Fruit fly (Drosophila melanogaster): ENCODE results near the gene CG6664.

Gene CG6664

dm6 chr3L:17007041-17007471 lies 8.9 kb downstream of the CG6664 start (continued):
- TF ChIP-seq CG8089 (GFP tag; optimal IDR thresholded peaks at IDR 0.05) (no peak), Oli (tag; optimal IDR thresholded peaks at IDR 0.05) (peak; percentile 17), CG33213 (GFP tag; optimal IDR thresholded peaks at IDR 0.05) (no peak), fru (optimal IDR thresholded peaks at IDR 0.05) (no peak), NfI (GFP tag; optimal IDR thresholded peaks at IDR 0.05) (peak; percentile 22), eve (GFP tag; optimal IDR thresholded peaks at IDR 0.05) (no peak), sob (GFP tag; IDR thresholded peaks at IDR 0.05) (0 out of 2 replicates have a peak, but pooled peaks have one; percentile 27), CG6654 (GFP tag; optimal IDR thresholded peaks at IDR 0.05) (no peak), CG1792 (GFP tag; optimal IDR thresholded peaks at IDR 0.05) (no peak), CG9437 (GFP tag; optimal IDR thresholded peaks at IDR 0.05) (peak; percentile 39), Asciz (GFP tag; optimal IDR thresholded peaks at IDR 0.05) (no peak), Dp (GFP tag; optimal IDR thresholded peaks at IDR 0.05) (no peak), NK7.1 (GFP tag; optimal IDR thresholded peaks at IDR 0.05) (no peak), CG16779 (GFP tag; IDR thresholded peaks at IDR 0.05) (no peak), tgo (GFP tag; IDR thresholded peaks at IDR 0.05) (peak; percentile 38; the same call in 1 of the 3 replicates), ase (GFP tag; IDR thresholded peaks at IDR 0.05) (no peak), Adf1 (GFP tag; IDR thresholded peaks at IDR 0.05) (peak; percentile 36; the same call in 1 of the 2 replicates), MESR4 (GFP tag; optimal IDR thresholded peaks at IDR 0.05) (no peak), D19A (tag; optimal IDR thresholded peaks at IDR 0.05) (peak; percentile 13), CG4424 (GFP tag; optimal IDR thresholded peaks at IDR 0.05) (no peak), ERR (GFP tag; optimal IDR thresholded peaks at IDR 0.05) (no peak), CG10462 (GFP tag; optimal IDR thresholded peaks at IDR 0.05) (no peak), zf30C (GFP tag; optimal IDR thresholded peaks at IDR 0.05) (no peak), btn (GFP tag; optimal IDR thresholded peaks at IDR 0.05) (no peak), ap (GFP tag; IDR thresholded peaks at IDR 0.05) (no peak), CG7987 (GFP tag; optimal IDR thresholded peaks at IDR 0.05) (no peak), sisA (GFP tag; IDR thresholded peaks at IDR 0.05) (0 out of 2 replicates have a peak, but pooled peaks have one; percentile 15), dan (GFP tag; IDR thresholded peaks at IDR 0.05) (no peak), Spps (tag; optimal IDR thresholded peaks at IDR 0.05) (no peak), unc-4 (GFP tag; IDR thresholded peaks at IDR 0.05; ENCODE audit: partially characterized antibody) (no peak), zen (tag; optimal IDR thresholded peaks at IDR 0.05) (no peak), CG11398 (GFP tag; optimal IDR thresholded peaks at IDR 0.05) (no peak), gem (tag; optimal IDR thresholded peaks at IDR 0.05) (peak; percentile 63), CG42726 (GFP tag; IDR thresholded peaks at IDR 0.05; ENCODE audit: partially characterized antibody) (no peak), CG6791 (GFP tag; IDR thresholded peaks at IDR 0.05; ENCODE audit: partially characterized antibody) (no peak), stwl (tag; optimal IDR thresholded peaks at IDR 0.05) (no peak), E2f2 (GFP tag; IDR thresholded peaks at IDR 0.05) (peak; percentile 26; the same call in 1 of the 2 replicates), trem (tag; optimal IDR thresholded peaks at IDR 0.05) (no peak), crc (GFP tag; optimal IDR thresholded peaks at IDR 0.05) (no peak), esg (GFP tag; conservative IDR thresholded peaks at IDR 0.05) (peak; percentile 25; the same call in 1 of the 2 replicates), Fer2 (tag; optimal IDR thresholded peaks at IDR 0.05) (no peak), Neu2 (GFP tag; optimal IDR thresholded peaks at IDR 0.05; ENCODE audit: borderline replicate concordance) (no peak), ttk (GFP tag; IDR thresholded peaks at IDR 0.05) (peak; percentile 46), CG13424 (tag; optimal IDR thresholded peaks at IDR 0.05) (peak; percentile 23), HLH3B (GFP tag; IDR thresholded peaks at IDR 0.05) (peak; percentile 64), CG4282 (GFP tag; optimal IDR thresholded peaks at IDR 0.05) (no peak), CG8924 (tag; optimal IDR thresholded peaks at IDR 0.05) (peak; percentile 10), CG3281 (GFP tag; optimal IDR thresholded peaks at IDR 0.05) (peak; percentile 7), Bdp1 (GFP tag; optimal IDR thresholded peaks at IDR 0.05) (no peak), ssp (GFP tag; IDR thresholded peaks at IDR 0.05) (no peak), chif (GFP tag; optimal IDR thresholded peaks at IDR 0.05) (no peak), CG11085 (GFP tag; IDR thresholded peaks at IDR 0.05) (peak; percentile 15; the same call in 1 of the 2 replicates)
